Worm (Caenorhabditis elegans) whole organism, young adult: ENCODE data around the gene Y71H2AL.4.

Experiments
- D2030.7 ChIP-seq: fragments of 200-800 bp; sonication (Bioruptor generic); IDR thresholded peaks from 2 replicates; pipeline ENCODE4 v1.3.6; 2022; ENCODE audit warnings: missing genetic modification reagents, missing genetic modification characterization, missing compliant biosample characterization
- F49E8.2 ChIP-seq: sonication (generic microtip); optimal IDR thresholded peaks from 3 replicates; lab custom pipeline; 2017; ENCODE audit warnings: missing genetic modification characterization, mild to moderate bottlenecking, missing compliant biosample characterization, antibody characterized with exemption, moderate library complexity; ENCODE audit not compliant: insufficient read depth
- F55B11.4 ChIP-seq: sonication (generic microtip); optimal IDR thresholded peaks from 2 replicates; lab custom pipeline; 2016; ENCODE audit warnings: missing compliant biosample characterization, missing genetic modification characterization, borderline replicate concordance; ENCODE audit not compliant: insufficient read depth
- K11D2.4 ChIP-seq: fragments of 200-800 bp; sonication (Bioruptor generic); IDR thresholded peaks from 2 replicates; pipeline ENCODE4 v1.3.6; 2022; ENCODE audit warnings: missing genetic modification reagents, missing genetic modification characterization, missing compliant biosample characterization
- T07F8.4 ChIP-seq: sonication (generic microtip); optimal IDR thresholded peaks from 2 replicates; lab custom pipeline; 2016; ENCODE audit warnings: mild to moderate bottlenecking, missing genetic modification characterization, moderate library complexity, missing compliant biosample characterization
- T26A5.8 ChIP-seq: sonication (generic microtip); optimal IDR thresholded peaks from 2 replicates; lab custom pipeline; 2016; ENCODE audit warnings: missing genetic modification characterization, missing compliant biosample characterization
- Y53G8AR.9 ChIP-seq: fragments of 200-800 bp; sonication (Bioruptor generic); conservative IDR thresholded peaks from 2 replicates; pipeline ENCODE4 v1.3.6; 2022; ENCODE audit warnings: missing genetic modification reagents, missing genetic modification characterization, missing compliant biosample characterization
- akir-1 ChIP-seq: fragments of 200-800 bp; sonication (Bioruptor generic); optimal IDR thresholded peaks from 2 replicates; lab custom pipeline; 2018; ENCODE audit warnings: mild to moderate bottlenecking, missing genetic modification characterization, moderate library complexity, missing compliant biosample characterization
- aptf-3 ChIP-seq: fragments of 200-800 bp; sonication (Bioruptor generic); IDR thresholded peaks from 2 replicates; pipeline ENCODE4 v1.3.6; 2022; ENCODE audit warnings: missing genetic modification characterization, missing compliant biosample characterization
- bed-1 ChIP-seq: fragments of 200-800 bp; sonication (Bioruptor generic); IDR thresholded peaks from 2 replicates; pipeline ENCODE4 v1.3.6; 2022; ENCODE audit warnings: missing genetic modification reagents, missing genetic modification characterization, missing compliant biosample characterization
- ceh-40 ChIP-seq: fragments of 200-800 bp; sonication (Bioruptor generic); IDR thresholded peaks from 2 replicates; pipeline ENCODE4 v1.3.6; 2022; ENCODE audit warnings: missing genetic modification characterization, missing compliant biosample characterization
- die-1 ChIP-seq: sonication (generic microtip); optimal IDR thresholded peaks from 2 replicates; lab custom pipeline; 2016; ENCODE audit warnings: missing genotype, mild to moderate bottlenecking, missing genetic modification characterization, missing compliant biosample characterization
- efl-1 ChIP-seq: fragments of 150-350 bp; optimal IDR thresholded peaks from 2 replicates; lab custom pipeline; 2014; ENCODE audit warnings: missing biosample characterization, missing genetic modification reagents, missing genetic modification characterization
- egrh-3 ChIP-seq: fragments of 200-800 bp; sonication (Bioruptor generic); IDR thresholded peaks from 2 replicates; pipeline ENCODE4 v1.3.6; 2022; ENCODE audit warnings: missing genetic modification reagents, missing genetic modification characterization, missing compliant biosample characterization
- lag-1 ChIP-seq: fragments of 200-800 bp; sonication (Bioruptor generic); IDR thresholded peaks from 2 replicates; pipeline ENCODE4 v1.3.6; 2022; ENCODE audit warnings: missing genetic modification reagents, missing genetic modification characterization, missing compliant biosample characterization
- lin-26 ChIP-seq: fragments of 200-800 bp; sonication (Bioruptor generic); IDR thresholded peaks from 2 replicates; pipeline ENCODE4 v1.3.6; 2022; ENCODE audit warnings: missing genetic modification reagents, missing genetic modification characterization, missing compliant biosample characterization
- lin-40 ChIP-seq: sonication (generic microtip); optimal IDR thresholded peaks from 2 replicates; lab custom pipeline; 2016; ENCODE audit warnings: missing genetic modification characterization, mild to moderate bottlenecking, missing compliant biosample characterization, missing genotype, missing genetic modification reagents
- lin-54 ChIP-seq: fragments of 200-800 bp; sonication (Bioruptor generic); optimal IDR thresholded peaks from 2 replicates; lab custom pipeline; 2018; ENCODE audit warnings: mild to moderate bottlenecking, missing genetic modification characterization, missing compliant biosample characterization
- madf-8 ChIP-seq: fragments of 200-800 bp; sonication (Bioruptor generic); conservative IDR thresholded peaks from 2 replicates; pipeline ENCODE4 v1.3.6; 2022; ENCODE audit warnings: missing genetic modification reagents, missing genetic modification characterization, missing compliant biosample characterization
- mcd-1 ChIP-seq: fragments of 200-800 bp; sonication (Bioruptor generic); IDR thresholded peaks from 2 replicates; pipeline ENCODE4 v1.3.6; 2022; ENCODE audit warnings: missing genetic modification reagents, missing genetic modification characterization, missing compliant biosample characterization
- mel-28 ChIP-seq: sonication (generic microtip); optimal IDR thresholded peaks from 2 replicates; lab custom pipeline; 2016; ENCODE audit warnings: borderline replicate concordance, mild to moderate bottlenecking, missing genetic modification characterization, missing compliant biosample characterization
- nhr-27 ChIP-seq: fragments of 200-800 bp; sonication (Bioruptor generic); optimal IDR thresholded peaks from 2 replicates; lab custom pipeline; 2018; ENCODE audit warnings: mild to moderate bottlenecking, missing genetic modification characterization, moderate library complexity, missing compliant biosample characterization
- nhr-80 ChIP-seq: sonication (generic microtip); optimal IDR thresholded peaks from 2 replicates; lab custom pipeline; 2016; ENCODE audit warnings: missing genetic modification characterization, missing compliant biosample characterization
- pbrm-1 ChIP-seq: fragments of 200-800 bp; sonication (Bioruptor generic); IDR thresholded peaks from 2 replicates; pipeline ENCODE4 v1.3.6; 2022; ENCODE audit warnings: missing genetic modification reagents, missing genetic modification characterization, missing compliant biosample characterization
- pha-4 ChIP-seq: fragments of 150-350 bp; sonication (generic microtip); optimal IDR thresholded peaks from 2 replicates; lab custom pipeline; 2014; ENCODE audit warnings: missing biosample characterization, missing genetic modification reagents, missing genetic modification characterization
- rcor-1 ChIP-seq: fragments of 200-800 bp; sonication (Bioruptor generic); IDR thresholded peaks from 2 replicates; pipeline ENCODE4 v1.3.6; 2022; ENCODE audit warnings: missing genetic modification reagents, missing genetic modification characterization, missing compliant biosample characterization
- repo-1 ChIP-seq: sonication (generic microtip); optimal IDR thresholded peaks from 2 replicates; lab custom pipeline; 2017; ENCODE audit warnings: mild to moderate bottlenecking, missing genetic modification characterization, missing compliant biosample characterization
- snpc-1.1 ChIP-seq: sonication (generic microtip); optimal IDR thresholded peaks from 2 replicates; lab custom pipeline; 2017; ENCODE audit warnings: missing genetic modification characterization, mild to moderate bottlenecking, missing compliant biosample characterization, antibody characterized with exemption, moderate library complexity, missing genotype, missing genetic modification reagents; ENCODE audit not compliant: insufficient read depth
- snpc-1.3 ChIP-seq: sonication (generic microtip); optimal IDR thresholded peaks from 2 replicates; lab custom pipeline; 2017; ENCODE audit warnings: missing genetic modification characterization, mild to moderate bottlenecking, missing compliant biosample characterization, antibody characterized with exemption, moderate library complexity, missing genotype, missing genetic modification reagents; ENCODE audit not compliant: insufficient read depth
- snpc-3.4 ChIP-seq: sonication (generic microtip); optimal IDR thresholded peaks from 2 replicates; lab custom pipeline; 2017; ENCODE audit warnings: missing genetic modification characterization, mild to moderate bottlenecking, missing compliant biosample characterization, antibody characterized with exemption, moderate library complexity, missing genotype, missing genetic modification reagents
- snpc-4 ChIP-seq, 5 experiments: fragments of 150-350 bp in 1 of 5; sonication (generic microtip) in 4 of 5; optimal IDR thresholded peaks; 2 replicates each; lab custom pipeline; 2014 to 2018; ENCODE audit warnings: missing genetic modification characterization in 5 of 5, missing biosample characterization in 3 of 5, antibody characterized with exemption in 2 of 5, mild to moderate bottlenecking in 2 of 5, missing compliant biosample characterization in 2 of 5, missing genotype in 2 of 5, moderate library complexity in 2 of 5, missing genetic modification reagents in 1 of 5
- somi-1 ChIP-seq: fragments of 200-800 bp; sonication (Bioruptor generic); optimal IDR thresholded peaks from 2 replicates; lab custom pipeline; 2018; ENCODE audit warnings: mild to moderate bottlenecking, missing genetic modification characterization, missing compliant biosample characterization
- sptf-2 ChIP-seq: fragments of 200-800 bp; sonication (Bioruptor generic); optimal IDR thresholded peaks from 2 replicates; lab custom pipeline; 2018; ENCODE audit warnings: mild to moderate bottlenecking, missing genetic modification characterization, missing compliant biosample characterization
- zfh-2 ChIP-seq: fragments of 200-800 bp; sonication (Bioruptor generic); conservative IDR thresholded peaks from 2 replicates; pipeline ENCODE4 v1.3.6; 2022; ENCODE audit warnings: missing genetic modification reagents, missing genetic modification characterization, missing compliant biosample characterization
- ztf-22 ChIP-seq: fragments of 200-800 bp; sonication (Bioruptor generic); optimal IDR thresholded peaks from 2 replicates; lab custom pipeline; 2018; ENCODE audit warnings: mild to moderate bottlenecking, missing genetic modification characterization, moderate library complexity, missing compliant biosample characterization
- ztf-3 ChIP-seq: fragments of 200-800 bp; sonication (Bioruptor generic); optimal IDR thresholded peaks from 2 replicates; lab custom pipeline; 2018; ENCODE audit warnings: mild to moderate bottlenecking, missing genetic modification characterization, missing compliant biosample characterization

The Y71H2AL.4 gene

DNA sequence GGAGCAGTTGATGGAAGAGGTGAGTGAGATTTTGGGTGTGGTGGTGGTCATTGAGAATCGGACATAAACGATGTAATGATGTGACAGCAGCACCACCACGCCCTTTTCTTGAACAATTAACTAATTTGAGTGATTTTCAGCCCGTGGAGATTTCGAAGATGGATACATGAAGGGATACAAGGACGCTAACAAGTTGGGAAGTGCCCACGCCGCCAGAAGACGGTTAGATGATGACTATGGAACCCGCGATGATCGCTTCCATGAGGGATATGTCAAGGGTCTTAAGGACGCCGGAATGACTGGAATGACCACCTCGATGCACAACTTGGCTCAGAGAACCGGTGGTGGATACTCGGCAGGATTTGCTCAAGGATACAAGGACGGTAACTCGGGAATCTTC, 8.2 kb upstream of the Y71H2AL.4 start:
- peak; percentile 62 for TF ChIP-seq zfh-2 (GFP tag; lab: Robert Waterston, UW)
- TF ChIP-seq pha-4 (tag; lab: Kevin White, UChicago): no peak

DNA sequence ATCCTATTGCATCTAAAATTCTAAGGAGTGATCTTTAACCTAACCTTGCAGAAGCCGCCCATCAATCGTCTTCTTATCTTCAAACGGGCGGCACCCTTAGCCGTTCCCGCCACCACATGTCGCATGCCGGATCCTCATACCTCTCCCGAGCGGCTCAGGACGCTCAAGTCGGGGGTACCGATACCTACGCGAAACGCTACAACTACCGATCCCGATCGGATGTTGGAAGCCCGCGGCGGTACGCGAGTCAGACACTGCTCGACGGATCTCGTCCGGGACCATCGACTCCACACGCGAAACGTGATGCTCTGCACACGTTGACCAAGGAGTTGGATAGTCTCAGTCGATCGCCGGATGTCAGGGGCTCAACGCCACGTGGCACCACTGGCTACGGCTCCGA, 6.8 kb upstream of the Y71H2AL.4 start:
- TF ChIP-seq T07F8.4 (no peak), egrh-3 (GFP tag; lab: Robert Waterston, UW) (no peak), somi-1 (GFP tag; lab: Kevin White, UChicago) (no peak), akir-1 (GFP tag; lab: Kevin White, UChicago) (no peak), mcd-1 (GFP tag; lab: Robert Waterston, UW) (0 out of 2 replicates have a peak, but pooled peaks have one; percentile 18), snpc-1.3 (tag; lab: Kevin White, UChicago) (no peak), lin-54 (no peak), sptf-2 (no peak), bed-1 (0 out of 2 replicates have a peak, but pooled peaks have one; percentile 15), mel-28 (no peak), aptf-3 (GFP tag; lab: Robert Waterston, UW) (0 out of 2 replicates have a peak, but pooled peaks have one; percentile 35), ztf-3 (GFP tag; lab: Kevin White, UChicago) (no peak), madf-8 (no peak), F55B11.4 (tag; lab: Kevin White, UChicago) (no peak), die-1 (no peak), lag-1 (GFP tag; lab: Robert Waterston, UW) (no peak), F49E8.2 (tag; lab: Kevin White, UChicago) (no peak), ztf-22 (GFP tag; lab: Kevin White, UChicago) (no peak), snpc-4 (GFP tag; optimal IDR thresholded peaks at IDR 0.05; lab: Kevin White, UChicago) (no peak), snpc-4 (tag; optimal IDR thresholded peaks at IDR 0.05; lab: Kevin White, UChicago) (no peak), efl-1 (GFP tag; lab: Kevin White, UChicago) (no peak), repo-1 (tag; lab: Kevin White, UChicago) (no peak), nhr-27 (tag; lab: Kevin White, UChicago) (no peak), T26A5.8 (tag; lab: Kevin White, UChicago) (no peak), ceh-40 (no peak), Y53G8AR.9 (GFP tag; lab: Robert Waterston, UW) (no peak), zfh-2 (GFP tag; lab: Robert Waterston, UW) (peak; percentile 71; the same call in 1 of the 2 replicates), snpc-1.1 (tag; lab: Kevin White, UChicago) (no peak), lin-26 (0 out of 2 replicates have a peak, but pooled peaks have one; percentile 50), D2030.7 (no peak), snpc-3.4 (tag; lab: Kevin White, UChicago) (no peak), lin-40 (tag; lab: Kevin White, UChicago) (no peak), nhr-80 (tag; lab: Kevin White, UChicago) (no peak), K11D2.4 (GFP tag; lab: Robert Waterston, UW) (0 out of 2 replicates have a peak, but pooled peaks have one; percentile 24), pbrm-1 (GFP tag; lab: Robert Waterston, UW) (no peak), rcor-1 (GFP tag; lab: Robert Waterston, UW) (no peak)
